Fruit fly (Drosophila melanogaster) whole organism, adult: ENCODE measurements around the gene CG6709.

ENCODE experiments used
- CG11617 ChIP-seq: fragments of 200-800 bp; sonication (Bioruptor generic); optimal IDR thresholded peaks from 2 replicates; lab custom pipeline; 2017; ENCODE audit warnings: mild to moderate bottlenecking, missing biosample characterization, missing genetic modification reagents, missing genetic modification characterization
- CG12768 ChIP-seq: fragments of 200-800 bp; sonication (Bioruptor generic); optimal IDR thresholded peaks from 2 replicates; lab custom pipeline; 2017; ENCODE audit warnings: missing biosample characterization, missing genetic modification characterization, mild to moderate bottlenecking, moderate library complexity, missing genetic modification reagents
- CG33017 ChIP-seq: fragments of 200-800 bp; sonication (Bioruptor generic); optimal IDR thresholded peaks from 2 replicates; lab custom pipeline; 2018; ENCODE audit warnings: missing biosample characterization, mild to moderate bottlenecking, missing genetic modification characterization, moderate library complexity
- CG7101 ChIP-seq: fragments of 200-800 bp; sonication (Bioruptor generic); optimal IDR thresholded peaks from 2 replicates; lab custom pipeline; 2018; ENCODE audit warnings: missing biosample characterization, mild to moderate bottlenecking, missing genetic modification characterization, moderate library complexity
- Clk ChIP-seq: fragments of 200-800 bp; sonication (Bioruptor generic); optimal IDR thresholded peaks from 2 replicates; lab custom pipeline; 2017; ENCODE audit warnings: missing biosample characterization, missing genetic modification characterization
- Hr96 ChIP-seq: fragments of 200-800 bp; sonication (Bioruptor generic); optimal IDR thresholded peaks from 2 replicates; lab custom pipeline; 2016; ENCODE audit warnings: missing biosample characterization, missing genetic modification characterization
- cic ChIP-seq: fragments of 200-800 bp; sonication (Bioruptor generic); optimal IDR thresholded peaks from 2 replicates; lab custom pipeline; 2017; ENCODE audit warnings: missing biosample characterization, mild to moderate bottlenecking, missing genetic modification characterization, moderate library complexity
- kay ChIP-seq: fragments of 200-800 bp; sonication (Bioruptor generic); peaks from one replicate; lab custom pipeline; 2016; ENCODE audit warnings: missing biosample characterization, missing genetic modification characterization, borderline replicate concordance
- ovo ChIP-seq: fragments of 200-800 bp; sonication (Bioruptor generic); optimal IDR thresholded peaks from 2 replicates; lab custom pipeline; 2016; ENCODE audit warnings: missing biosample characterization, missing genetic modification characterization
- pad ChIP-seq: fragments of 200-800 bp; sonication (Bioruptor generic); optimal IDR thresholded peaks from 3 replicates; lab custom pipeline; 2017; ENCODE audit warnings: missing biosample characterization, missing genetic modification characterization, mild to moderate bottlenecking, moderate library complexity, missing genetic modification reagents

DNA sequence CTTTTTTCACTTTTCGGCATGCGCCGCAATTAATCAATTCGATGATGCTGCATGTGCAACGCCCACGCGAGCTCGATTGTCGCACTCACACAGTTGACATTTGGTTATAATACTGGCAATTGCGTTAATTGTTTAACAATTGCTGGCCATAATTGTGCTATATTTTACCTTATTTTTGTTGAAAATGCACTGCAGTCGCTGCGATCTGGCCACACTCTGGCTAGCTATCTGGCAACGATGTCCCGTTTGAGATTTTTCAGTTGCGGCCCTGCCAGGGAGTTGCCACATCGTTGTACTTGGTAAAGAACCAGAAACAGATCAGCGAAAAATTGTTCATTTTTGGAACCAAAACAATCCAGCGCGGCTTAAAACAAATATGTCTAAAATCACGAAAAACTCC lies 3.8 kb upstream of the CG6709 start, which contains the start of the genes CG6707 and CG46387:
- TF ChIP-seq CG12768 (GFP tag; lab: Kevin White, UChicago) (no peak), Clk (GFP tag; lab: Kevin White, UChicago) (no peak), kay (GFP tag; lab: Kevin White, UChicago) (no peak), pad (GFP tag; lab: Kevin White, UChicago) (no peak), ovo (no peak), CG33017 (tag; lab: Kevin White, UChicago) (no peak), cic (GFP tag; lab: Kevin White, UChicago) (no peak), CG11617 (GFP tag; lab: Kevin White, UChicago) (no peak), CG7101 (tag; lab: Kevin White, UChicago) (no peak), Hr96 (GFP tag; lab: Kevin White, UChicago) (no peak)
